Worm (Caenorhabditis elegans): Measurements from ENCODE around the gene F57B1.1.

- TF ChIP-seq ztf-29 (GFP tag; IDR thresholded peaks at IDR 0.05) (no peak), klf-2 (GFP tag; conservative IDR thresholded peaks at IDR 0.05) (no peak), cog-1 (tag; optimal IDR thresholded peaks at IDR 0.05) (no peak), med-1 (GFP tag; optimal IDR thresholded peaks at IDR 0.05; ENCODE audit: insufficient read depth) (no peak), ztf-23 (GFP tag; IDR thresholded peaks at IDR 0.05) (no peak), tab-1 (GFP tag; IDR thresholded peaks at IDR 0.05) (no peak), ref-1 (GFP tag; conservative IDR thresholded peaks at IDR 0.05) (no peak), flt-1 (GFP tag; IDR thresholded peaks at IDR 0.05) (no peak), T22C8.4 (GFP tag; IDR thresholded peaks at IDR 0.05) (no peak)
These were observed 34.4 kb downstream of the F57B1.1 start for ce11 chrV:13161052-13161451.

All from whole organism, midembryonic.